Worm (Caenorhabditis elegans): ENCODE results near the gene col-77.

The col-77 gene

ce11 chrII:8380188-8380587 is 21.0 kb upstream of the col-77 start:
- peak; percentile 18 for TF ChIP-seq blmp-1 (tag; optimal IDR thresholded peaks at IDR 0.05)
- TF ChIP-seq hlh-4 (tag; optimal IDR thresholded peaks at IDR 0.05), result no peak
- no peak for TF ChIP-seq pqm-1 (tag; optimal IDR thresholded peaks at IDR 0.05)
- no peak for TF ChIP-seq ceh-90 (tag; optimal IDR thresholded peaks at IDR 0.05)

- TF ChIP-seq lin-39 (tag; optimal IDR thresholded peaks at IDR 0.05), result no peak
- no peak for TF ChIP-seq nhr-71 (tag; optimal IDR thresholded peaks at IDR 0.05)
- TF ChIP-seq vab-15 (tag; optimal IDR thresholded peaks at IDR 0.05), result no peak
- no peak for TF ChIP-seq unc-86 (tag; optimal IDR thresholded peaks at IDR 0.05)
- TF ChIP-seq efl-1 (optimal IDR thresholded peaks at IDR 0.05), result no peak
- TF ChIP-seq efl-1 (GFP tag; optimal IDR thresholded peaks at IDR 0.05 in 1 of 2), result no peak
- TF ChIP-seq tbx-2 (tag; optimal IDR thresholded peaks at IDR 0.05), result no peak
Observed at ce11 chrII:8377722-8378121, 18.5 kb upstream of the col-77 start.

ce11 chrII:8370194-8370593 is 11.0 kb upstream of the col-77 start:
- TF ChIP-seq hlh-17 (GFP tag; optimal IDR thresholded peaks at IDR 0.05; ENCODE audit: borderline replicate concordance), result no peak
- no peak for TF ChIP-seq zag-1 (tag; optimal IDR thresholded peaks at IDR 0.05)
- TF ChIP-seq tlp-1 (tag; optimal IDR thresholded peaks at IDR 0.05), result no peak
- TF ChIP-seq blmp-1 (tag; optimal IDR thresholded peaks at IDR 0.05), result no peak

- TF ChIP-seq unc-130 (tag; optimal IDR thresholded peaks at IDR 0.05) (no peak), nhr-28 (tag; optimal IDR thresholded peaks at IDR 0.05) (no peak), nhr-11 (tag; optimal IDR thresholded peaks at IDR 0.05) (no peak)
Observed at ce11 chrII:8369059-8369458, 9.9 kb upstream of the col-77 start, which contains the start of gene amt-3. amt-3 (minus strand) TSS chrII:8369159.

ce11 chrII:8360453-8360852 is 1.3 kb upstream of the col-77 start, which contains the start of gene M195.2:
M195.2 (plus strand) TSS chrII:8360753.
- TF ChIP-seq mef-2 (tag; optimal IDR thresholded peaks at IDR 0.05) (no peak), skn-1 (tag; optimal IDR thresholded peaks at IDR 0.05) (no peak), snu-23 (GFP tag; optimal IDR thresholded peaks at IDR 0.05) (no peak), blmp-1 (tag; optimal IDR thresholded peaks at IDR 0.05) (no peak)

- no peak for TF ChIP-seq nhr-90 (tag; optimal IDR thresholded peaks at IDR 0.05; ENCODE audit: poor library complexity)
- no peak for TF ChIP-seq sup-37 (GFP tag; optimal IDR thresholded peaks at IDR 0.05)
- TF ChIP-seq ets-5 (GFP tag; IDR thresholded peaks at IDR 0.05), result no peak
Observed at ce11 chrII:8358466-8358865, 715 bp downstream of the col-77 start.

- TF ChIP-seq lin-14 (GFP tag; optimal IDR thresholded peaks at IDR 0.05) (peak; percentile 32), F16B12.6 (tag; optimal IDR thresholded peaks at IDR 0.05) (no peak), efl-1 (optimal IDR thresholded peaks at IDR 0.05) (no peak), efl-1 (GFP tag; optimal IDR thresholded peaks at IDR 0.05 in 1 of 2) (peak in 1 of 2 experiments; percentile 48), fkh-10 (GFP tag; optimal IDR thresholded peaks at IDR 0.05) (peak; percentile 11)
Observed at ce11 chrII:8354233-8354750, 4.9 kb downstream of the col-77 start, which contains the start of gene C26D10.6. C26D10.6 (minus strand) TSS chrII:8354700.

ce11 chrII:8353288-8353687 is 5.9 kb downstream of the col-77 start:
- TF ChIP-seq ceh-63 (GFP tag; optimal IDR thresholded peaks at IDR 0.05), result no peak
- peak; percentile 32 for TF ChIP-seq lin-14 (GFP tag; optimal IDR thresholded peaks at IDR 0.05)

- TF ChIP-seq zag-1 (tag; optimal IDR thresholded peaks at IDR 0.05) (no peak), efl-1 (optimal IDR thresholded peaks at IDR 0.05) (no peak), efl-1 (GFP tag; optimal IDR thresholded peaks at IDR 0.05 in 1 of 2) (peak in 1 of 2 experiments; percentile 50)
Observed at ce11 chrII:8346384-8346783, 12.8 kb downstream of the col-77 start, which contains the start of gene eff-1. eff-1 (plus strand) TSS chrII:8346684.

All from whole organism, L1 larva.